Worm (Caenorhabditis elegans) whole organism, L4 larva: Measurements from ENCODE around the gene npr-37.

Experiments used
- D1046.2 ChIP-seq: fragments of 200-800 bp; sonication (Bioruptor generic); IDR thresholded peaks from 2 replicates; pipeline ENCODE4 v1.3.6; 2022; ENCODE audit warnings: missing genetic modification characterization, missing compliant biosample characterization
- F37D6.2 ChIP-seq: sonication (generic microtip); optimal IDR thresholded peaks from 2 replicates; lab custom pipeline; 2016; ENCODE audit warnings: mild to moderate bottlenecking, missing genetic modification characterization, missing compliant biosample characterization
- Y105C5A.15 ChIP-seq: fragments of 200-800 bp; sonication (Bioruptor generic); IDR thresholded peaks from 2 replicates; pipeline ENCODE4 v1.3.6; 2022; ENCODE audit warnings: missing genetic modification characterization, missing compliant biosample characterization
- Y5F2A.4 ChIP-seq: fragments of 200-800 bp; sonication (Bioruptor generic); optimal IDR thresholded peaks from 2 replicates; lab custom pipeline; 2018; ENCODE audit warnings: mild to moderate bottlenecking, missing genetic modification characterization, missing compliant biosample characterization
- Y75B8A.6 ChIP-seq: fragments of 200-800 bp; sonication (Bioruptor generic); IDR thresholded peaks from 2 replicates; pipeline ENCODE4 v1.3.6; 2022; ENCODE audit warnings: missing genetic modification reagents, missing genetic modification characterization, missing compliant biosample characterization
- aha-1 ChIP-seq: fragments of 150-350 bp; peaks from one replicate; lab custom pipeline; 2014; ENCODE audit warnings: missing biosample characterization, missing genetic modification characterization
- ceh-28 ChIP-seq: fragments of 150-350 bp; optimal IDR thresholded peaks from 2 replicates; lab custom pipeline; 2014; ENCODE audit warnings: missing biosample characterization, missing genetic modification reagents, missing genetic modification characterization
- ctbp-1 ChIP-seq: fragments of 200-800 bp; sonication (Bioruptor generic); IDR thresholded peaks from 2 replicates; pipeline ENCODE4 v1.3.6; 2022; ENCODE audit warnings: missing genetic modification reagents, missing genetic modification characterization, missing compliant biosample characterization
- daf-16 ChIP-seq, 3 experiments: sonication (generic microtip); optimal IDR thresholded peaks; 2 replicates each; lab custom pipeline; 2016 to 2017; ENCODE audit warnings: missing genetic modification characterization in 3 of 3, missing genetic modification reagents in 3 of 3, mild to moderate bottlenecking in 2 of 3, missing compliant biosample characterization in 2 of 3, missing biosample characterization in 1 of 3, moderate library complexity in 1 of 3
- daf-8 ChIP-seq: fragments of 200-800 bp; sonication (Bioruptor generic); IDR thresholded peaks from 2 replicates; pipeline ENCODE4 v1.3.6; 2022; ENCODE audit warnings: missing genetic modification characterization, missing compliant biosample characterization
- dmd-6 ChIP-seq: fragments of 200-800 bp; sonication (Bioruptor generic); IDR thresholded peaks from 2 replicates; pipeline ENCODE4 v1.3.6; 2022; ENCODE audit warnings: missing genetic modification reagents, missing genetic modification characterization, missing compliant biosample characterization
- dve-1 ChIP-seq: sonication (generic microtip); optimal IDR thresholded peaks from 2 replicates; lab custom pipeline; 2017; ENCODE audit warnings: antibody characterized with exemption, mild to moderate bottlenecking, missing genetic modification characterization, missing compliant biosample characterization; ENCODE audit not compliant: insufficient read depth
- fos-1 ChIP-seq: fragments of 150-350 bp; optimal IDR thresholded peaks from 2 replicates; lab custom pipeline; 2014; ENCODE audit warnings: missing biosample characterization, missing genetic modification characterization
- hif-1 ChIP-seq, 2 experiments: sonication (generic microtip); optimal IDR thresholded peaks; 2 replicates each; lab custom pipeline; 2016 to 2017; ENCODE audit warnings: missing compliant biosample characterization in 2 of 2, missing genetic modification characterization in 2 of 2, missing genetic modification reagents in 2 of 2, missing genotype in 2 of 2, mild to moderate bottlenecking in 1 of 2
- hlh-11 ChIP-seq: fragments of 200-800 bp; sonication (Bioruptor generic); optimal IDR thresholded peaks from 2 replicates; lab custom pipeline; 2018; ENCODE audit warnings: mild to moderate bottlenecking, missing genetic modification characterization, missing compliant biosample characterization
- hlh-30 ChIP-seq: sonication (generic microtip); optimal IDR thresholded peaks from 2 replicates; lab custom pipeline; 2017; ENCODE audit warnings: antibody characterized with exemption, mild to moderate bottlenecking, missing genetic modification characterization, missing compliant biosample characterization; ENCODE audit not compliant: insufficient read depth
- lin-13 ChIP-seq: fragments of 150-350 bp; optimal IDR thresholded peaks from 2 replicates; lab custom pipeline; 2014; ENCODE audit warnings: missing biosample characterization, missing genetic modification reagents, missing genetic modification characterization
- lin-15B ChIP-seq: fragments of 150-350 bp; sonication (generic microtip); optimal IDR thresholded peaks from 3 replicates; lab custom pipeline; 2014; ENCODE audit warnings: missing biosample characterization, missing genetic modification characterization
- lin-29 ChIP-seq: fragments of 200-800 bp; sonication (Bioruptor generic); IDR thresholded peaks from 2 replicates; pipeline ENCODE4 v1.3.6; 2022; ENCODE audit warnings: missing genetic modification reagents, missing genetic modification characterization, missing compliant biosample characterization
- mdl-1 ChIP-seq, 2 experiments: fragments of 150-350 bp in 1 of 2; sonication (generic microtip) in 1 of 2; optimal IDR thresholded peaks; 2 replicates each; lab custom pipeline; 2014 to 2017; ENCODE audit warnings: missing biosample characterization in 2 of 2, missing genetic modification characterization in 2 of 2
- mdt-29 ChIP-seq: fragments of 200-800 bp; sonication (Bioruptor generic); IDR thresholded peaks from 2 replicates; pipeline ENCODE4 v1.3.6; 2022; ENCODE audit warnings: missing genetic modification reagents, missing genetic modification characterization, missing compliant biosample characterization
- mep-1 ChIP-seq: fragments of 150-350 bp; sonication (generic microtip); optimal IDR thresholded peaks from 3 replicates; lab custom pipeline; 2014; ENCODE audit warnings: missing biosample characterization, missing genetic modification characterization
- mxl-2 ChIP-seq: fragments of 200-800 bp; sonication (Bioruptor generic); conservative IDR thresholded peaks from 2 replicates; pipeline ENCODE4 v1.3.6; 2022; ENCODE audit warnings: missing genetic modification reagents, missing genetic modification characterization, missing compliant biosample characterization
- mxl-3 ChIP-seq: fragments of 200-800 bp; sonication (Bioruptor generic); optimal IDR thresholded peaks from 2 replicates; lab custom pipeline; 2018; ENCODE audit warnings: mild to moderate bottlenecking, missing genetic modification characterization, missing compliant biosample characterization
- nhr-237 ChIP-seq: sonication (generic microtip); optimal IDR thresholded peaks from 2 replicates; lab custom pipeline; 2017; ENCODE audit warnings: missing biosample characterization, missing genetic modification characterization
- nhr-25 ChIP-seq: sonication (generic microtip); optimal IDR thresholded peaks from 2 replicates; lab custom pipeline; 2017; ENCODE audit warnings: missing genetic modification characterization, mild to moderate bottlenecking, missing compliant biosample characterization, antibody characterized with exemption, moderate library complexity, borderline replicate concordance; ENCODE audit not compliant: insufficient read depth
- nhr-28 ChIP-seq: fragments of 150-350 bp; optimal IDR thresholded peaks from 2 replicates; lab custom pipeline; 2014; ENCODE audit warnings: missing biosample characterization, missing genetic modification characterization
- nhr-6 ChIP-seq: fragments of 150-350 bp; optimal IDR thresholded peaks from 2 replicates; lab custom pipeline; 2014; ENCODE audit warnings: missing biosample characterization, missing genetic modification characterization
- pqm-1 ChIP-seq: sonication (generic microtip); optimal IDR thresholded peaks from 2 replicates; lab custom pipeline; 2017; ENCODE audit warnings: missing biosample characterization, missing genetic modification characterization
- saeg-2 ChIP-seq: fragments of 200-800 bp; sonication (Bioruptor generic); IDR thresholded peaks from 2 replicates; pipeline ENCODE4 v1.3.6; 2022; ENCODE audit warnings: missing genetic modification reagents, missing genetic modification characterization, missing compliant biosample characterization
- set-16 ChIP-seq: fragments of 200-800 bp; sonication (Bioruptor generic); IDR thresholded peaks from 2 replicates; pipeline ENCODE4 v1.3.6; 2022; ENCODE audit warnings: missing genetic modification reagents, missing genetic modification characterization, missing compliant biosample characterization
- snpc-1.2 ChIP-seq: fragments of 200-800 bp; sonication (Bioruptor generic); IDR thresholded peaks from 2 replicates; pipeline ENCODE4 v1.3.6; 2022; ENCODE audit warnings: missing genetic modification reagents, missing genetic modification characterization, missing compliant biosample characterization
- spr-1 ChIP-seq: sonication (generic microtip); optimal IDR thresholded peaks from 2 replicates; lab custom pipeline; 2016; ENCODE audit warnings: mild to moderate bottlenecking, missing genetic modification characterization, missing compliant biosample characterization
- unc-130 ChIP-seq: sonication (generic microtip); optimal IDR thresholded peaks from 2 replicates; lab custom pipeline; 2016; ENCODE audit warnings: missing genetic modification reagents, missing genetic modification characterization, missing compliant biosample characterization
- unc-62 ChIP-seq, 3 experiments: fragments of 150-350 bp in 1 of 3; sonication (generic microtip); optimal IDR thresholded peaks in 2 of 3; peaks in 1 of 3; 1 replicate in 1 of 3; 2 replicates in 2 of 3; lab custom pipeline; 2014 to 2017; ENCODE audit warnings: missing biosample characterization in 3 of 3, missing genetic modification characterization in 3 of 3, missing genetic modification reagents in 3 of 3, missing genotype in 1 of 3
- zag-1 ChIP-seq: fragments of 150-350 bp; optimal IDR thresholded peaks from 2 replicates; lab custom pipeline; 2014; ENCODE audit warnings: missing biosample characterization, missing genetic modification characterization
- zfp-3 ChIP-seq: fragments of 200-800 bp; sonication (Bioruptor generic); conservative IDR thresholded peaks from 2 replicates; pipeline ENCODE4 v1.3.6; 2022; ENCODE audit warnings: missing genetic modification reagents, missing genetic modification characterization, missing compliant biosample characterization
- zip-2 ChIP-seq: fragments of 150-350 bp; optimal IDR thresholded peaks from 2 replicates; lab custom pipeline; 2014; ENCODE audit warnings: missing biosample characterization, missing genetic modification characterization
- ztf-11 ChIP-seq: fragments of 150-350 bp; optimal IDR thresholded peaks from 2 replicates; lab custom pipeline; 2014; ENCODE audit warnings: missing biosample characterization, missing genetic modification characterization

Gene npr-37

DNA sequence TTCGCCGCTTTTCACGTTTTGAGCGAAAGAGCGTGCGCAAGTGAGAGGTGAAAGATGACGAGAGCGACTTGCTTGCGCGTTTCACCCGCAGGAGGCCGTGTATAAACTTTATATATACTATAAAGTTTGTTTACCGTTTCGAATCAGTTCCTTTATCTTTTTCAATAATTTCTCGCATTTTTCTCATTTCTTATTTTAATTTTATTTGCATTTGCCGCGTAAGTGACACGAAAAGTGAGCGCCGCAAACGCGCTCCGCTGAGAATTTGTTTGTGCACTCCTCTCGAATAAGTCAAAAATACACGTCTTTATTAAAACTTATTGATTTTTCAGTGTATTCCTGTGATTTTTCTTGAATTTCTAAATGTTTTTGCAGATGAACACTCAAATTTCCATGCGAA lies 37.3 kb downstream of the npr-37 start, which contains the start of gene mrpl-55 (continued):
- TF ChIP-seq daf-8 (GFP tag; lab: Robert Waterston, UW) (no peak), nhr-6 (tag; lab: Kevin White, UChicago) (no peak), zag-1 (tag; lab: Kevin White, UChicago) (no peak), dmd-6 (peak; percentile 46), spr-1 (tag; lab: Kevin White, UChicago) (peak; percentile 67), zfp-3 (no peak), Y5F2A.4 (GFP tag; lab: Kevin White, UChicago) (no peak), mdl-1 (tag; optimal IDR thresholded peaks at IDR 0.05; lab: Kevin White, UChicago) (peak in 1 of 2 experiments; percentile 62), set-16 (GFP tag; lab: Robert Waterston, UW) (no peak), F37D6.2 (tag; lab: Kevin White, UChicago) (peak; percentile 56), Y75B8A.6 (GFP tag; lab: Robert Waterston, UW) (no peak), unc-130 (no peak), ctbp-1 (GFP tag; lab: Robert Waterston, UW) (no peak), lin-13 (GFP tag; lab: Kevin White, UChicago) (peak; percentile 80), D1046.2 (GFP tag; lab: Robert Waterston, UW) (no peak), saeg-2 (no peak), ztf-11 (no peak), ceh-28 (tag; lab: Kevin White, UChicago) (peak; percentile 6), nhr-25 (tag; lab: Kevin White, UChicago) (peak; percentile 24), mxl-3 (GFP tag; lab: Kevin White, UChicago) (peak; percentile 1), snpc-1.2 (GFP tag; lab: Robert Waterston, UW) (0 out of 2 replicates have a peak, but pooled peaks have one; percentile 32), mxl-2 (GFP tag; lab: Robert Waterston, UW) (no peak), Y105C5A.15 (no peak), mep-1 (tag; lab: Kevin White, UChicago) (peak; percentile 88), lin-29 (GFP tag; lab: Robert Waterston, UW) (peak; percentile 72), hlh-11 (peak; percentile 62), zip-2 (tag; lab: Kevin White, UChicago) (no peak), dve-1 (tag; lab: Kevin White, UChicago) (peak; percentile 83), unc-62 (GFP tag; optimal IDR thresholded peaks at IDR 0.05 in 1 of 2; lab: Kevin White, UChicago) (no peak), unc-62 (tag; optimal IDR thresholded peaks at IDR 0.05; lab: Kevin White, UChicago) (no peak), lin-15B (no peak), hif-1 (tag; optimal IDR thresholded peaks at IDR 0.05; lab: Kevin White, UChicago) (peak in 1 of 2 experiments; percentile 80), nhr-237 (no peak), fos-1 (no peak)

DNA sequence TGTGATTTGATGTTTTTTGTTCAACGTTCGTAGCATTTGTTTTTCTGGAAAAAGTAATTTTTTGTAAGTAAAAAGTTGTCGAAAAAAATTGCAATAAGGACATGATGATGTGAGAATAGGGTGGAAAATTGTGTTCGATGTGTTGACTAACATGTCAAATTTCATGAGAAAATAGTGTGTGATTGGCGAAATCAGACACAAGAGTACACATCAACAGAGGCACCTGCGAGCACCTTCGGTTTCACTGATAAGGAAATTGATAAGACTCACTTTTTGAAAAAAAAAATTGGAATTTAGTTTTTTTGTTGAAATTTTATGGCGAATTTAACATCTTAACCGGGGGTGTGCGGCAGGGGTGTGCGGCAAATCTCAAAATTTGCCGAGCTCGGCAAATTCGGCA lies 40.5 kb downstream of the npr-37 start, which contains the start of gene hum-8:
TSS of gene hum-8 (minus strand) at position 46 of the 400 bp plus-strand sequence.
- TF ChIP-seq daf-16 (GFP tag; optimal IDR thresholded peaks at IDR 0.05; lab: Kevin White, UChicago) (no peak), daf-16 (tag; optimal IDR thresholded peaks at IDR 0.05; lab: Kevin White, UChicago) (peak; percentile 91), hlh-30 (peak; percentile 31), aha-1 (tag; lab: Kevin White, UChicago) (peak; percentile 75), dmd-6 (peak; percentile 82), saeg-2 (no peak), hlh-11 (peak; percentile 66), nhr-28 (tag; lab: Kevin White, UChicago) (peak; percentile 85), nhr-25 (tag; lab: Kevin White, UChicago) (no peak), mdt-29 (GFP tag; lab: Robert Waterston, UW) (no peak), dve-1 (tag; lab: Kevin White, UChicago) (peak; percentile 56), pqm-1 (tag; lab: Kevin White, UChicago) (peak; percentile 89)
